Fruit fly (Drosophila melanogaster): ENCODE data around the gene CG5787.

Gene CG5787

DNA sequence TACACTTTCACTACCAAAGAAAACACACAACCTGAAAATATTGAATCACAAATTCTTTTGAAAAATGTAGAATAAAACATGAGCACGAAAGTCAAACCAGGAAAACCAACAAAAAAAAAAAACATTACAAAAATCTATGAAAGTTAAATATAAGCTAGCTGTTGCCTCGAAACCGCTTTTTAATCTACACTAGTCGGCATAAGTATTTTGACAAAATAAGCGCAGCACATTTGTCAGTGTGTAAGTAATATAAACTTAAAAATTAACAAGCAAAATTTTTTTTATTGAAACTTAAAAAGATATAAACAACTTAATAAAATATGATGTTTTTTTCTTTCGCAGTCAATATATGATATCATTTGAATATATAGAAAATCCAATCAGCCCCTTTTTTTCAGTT is at the start of gene CG5787:
Gene CG5787, minus strand, starts transcription at position 101 of the 400 bp plus-strand sequence.
- no peak for TF ChIP-seq EcR (GFP tag; optimal IDR thresholded peaks at IDR 0.05)
- TF ChIP-seq CG8478 (optimal IDR thresholded peaks at IDR 0.05) = no peak
- TF ChIP-seq Dll (optimal IDR thresholded peaks at IDR 0.05) = no peak
- no peak for TF ChIP-seq pan (optimal IDR thresholded peaks at IDR 0.05)
- no peak for TF ChIP-seq psq (optimal IDR thresholded peaks at IDR 0.05)
- no peak for TF ChIP-seq usp (GFP tag; optimal IDR thresholded peaks at IDR 0.05)

- TF ChIP-seq EcR (GFP tag; optimal IDR thresholded peaks at IDR 0.05) = no peak
- TF ChIP-seq pan (optimal IDR thresholded peaks at IDR 0.05) = no peak
- TF ChIP-seq Dll (optimal IDR thresholded peaks at IDR 0.05) = no peak
- TF ChIP-seq CG8478 (optimal IDR thresholded peaks at IDR 0.05) = no peak
- no peak for TF ChIP-seq psq (optimal IDR thresholded peaks at IDR 0.05)
- TF ChIP-seq usp (GFP tag; optimal IDR thresholded peaks at IDR 0.05) = no peak
Measured at dm6 chr2L:12761740-12762139, 49.0 kb upstream of the CG5787 start, which contains the start of gene CG15483. Gene CG15483 (minus strand): TSS chr2L:12761840.

DNA sequence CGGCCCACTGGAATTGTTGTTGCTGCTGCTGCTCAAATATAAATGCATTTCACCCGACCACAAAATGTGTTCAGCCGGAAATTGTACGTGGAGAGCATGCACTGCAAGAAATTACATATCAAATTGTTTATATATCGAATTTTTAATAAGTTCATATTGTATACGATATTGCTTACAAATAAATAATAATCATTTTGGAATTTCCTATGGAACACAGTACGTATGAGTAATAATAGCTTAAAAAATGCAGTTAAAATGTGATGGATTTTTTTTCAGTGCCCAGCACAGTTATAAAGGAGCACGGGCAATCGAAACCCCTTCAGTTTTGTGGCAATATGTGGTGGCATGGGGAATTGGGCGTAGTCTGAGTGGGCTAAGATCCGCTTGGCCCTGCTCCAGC is 43.7 kb upstream of the CG5787 start:
- TF ChIP-seq EcR (GFP tag; optimal IDR thresholded peaks at IDR 0.05) (no peak), CG8478 (optimal IDR thresholded peaks at IDR 0.05) (no peak), Dll (optimal IDR thresholded peaks at IDR 0.05) (no peak), pan (optimal IDR thresholded peaks at IDR 0.05) (no peak), usp (GFP tag; optimal IDR thresholded peaks at IDR 0.05) (no peak), psq (optimal IDR thresholded peaks at IDR 0.05) (no peak)

DNA sequence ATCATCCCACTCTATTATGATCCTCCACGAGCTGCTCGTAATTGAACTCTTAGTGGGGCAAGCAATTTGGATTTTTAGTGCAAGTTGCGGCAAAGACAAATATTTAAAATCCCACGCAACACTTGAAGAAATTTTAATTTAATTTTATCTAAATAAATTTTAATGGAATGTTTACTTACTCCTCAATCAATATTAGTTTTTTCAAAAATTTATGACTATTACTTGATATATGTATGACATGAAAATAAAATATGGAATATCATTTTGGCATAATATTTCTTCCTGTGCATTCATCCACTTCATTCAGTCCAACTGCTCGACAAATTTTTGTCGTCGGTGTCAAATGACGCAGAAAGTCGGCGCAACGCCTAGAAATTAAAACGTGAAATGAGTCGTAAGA is 37.3 kb upstream of the CG5787 start:
- TF ChIP-seq Dll (optimal IDR thresholded peaks at IDR 0.05) (no peak), pan (optimal IDR thresholded peaks at IDR 0.05) (no peak), CG8478 (optimal IDR thresholded peaks at IDR 0.05) (no peak), EcR (GFP tag; optimal IDR thresholded peaks at IDR 0.05) (no peak), usp (GFP tag; optimal IDR thresholded peaks at IDR 0.05) (no peak), psq (optimal IDR thresholded peaks at IDR 0.05) (no peak)

- no peak for TF ChIP-seq pan (optimal IDR thresholded peaks at IDR 0.05)
- TF ChIP-seq Dll (optimal IDR thresholded peaks at IDR 0.05) = no peak
- TF ChIP-seq CG8478 (optimal IDR thresholded peaks at IDR 0.05) = no peak
- TF ChIP-seq usp (GFP tag; optimal IDR thresholded peaks at IDR 0.05) = no peak
- no peak for TF ChIP-seq psq (optimal IDR thresholded peaks at IDR 0.05)
- TF ChIP-seq EcR (GFP tag; optimal IDR thresholded peaks at IDR 0.05) = no peak
Measured at dm6 chr2L:12721794-12722315, 9.1 kb upstream of the CG5787 start, which contains the start of gene Pih1D1. Gene Pih1D1 (minus strand): TSS chr2L:12721843.

DNA sequence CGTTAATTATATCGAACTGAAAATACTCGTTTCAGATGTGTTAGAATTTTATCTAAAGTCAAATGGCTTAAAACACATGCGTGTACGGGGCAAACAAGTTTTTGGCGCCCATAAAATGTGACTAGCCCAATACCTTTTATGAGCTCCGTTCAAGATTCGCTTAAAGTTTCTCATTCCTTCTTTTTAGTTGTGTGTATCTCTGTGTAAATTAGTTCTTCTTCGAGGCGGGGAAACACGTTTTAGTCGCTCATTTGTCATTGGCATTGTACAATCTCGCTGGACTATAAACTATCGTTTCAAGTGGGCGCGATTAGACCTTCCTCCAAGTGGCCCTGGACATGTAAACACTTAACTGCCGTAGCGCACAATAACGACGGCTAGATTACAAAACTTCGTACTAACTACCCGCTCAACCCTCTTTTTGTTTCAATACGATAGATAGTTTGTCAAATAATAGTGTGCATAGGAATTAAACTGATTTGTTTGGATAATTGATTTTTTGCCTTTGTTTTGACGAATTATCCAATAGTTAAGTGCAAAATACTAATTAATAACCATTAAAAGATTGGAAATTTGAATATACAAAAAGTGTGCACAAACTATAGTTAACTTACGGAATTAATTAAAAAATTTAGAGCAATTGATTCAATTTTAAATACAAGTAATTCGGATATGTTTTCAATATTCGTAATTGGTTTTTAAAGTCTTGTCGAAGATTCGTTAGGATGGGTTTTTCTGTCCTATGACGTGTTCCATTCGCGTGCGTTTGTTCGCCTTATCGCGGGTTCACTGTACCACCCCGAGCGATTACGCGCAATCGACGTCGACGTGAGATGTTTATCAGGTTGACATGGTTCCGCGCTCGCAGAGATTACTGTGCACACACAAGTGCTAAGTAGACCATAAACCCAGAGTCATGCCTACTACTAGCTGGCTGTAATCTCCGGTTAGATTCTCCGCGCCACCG is 8.0 kb upstream of the CG5787 start:
- TF ChIP-seq CG8478 (optimal IDR thresholded peaks at IDR 0.05) (no peak), psq (optimal IDR thresholded peaks at IDR 0.05) (no peak), EcR (GFP tag; optimal IDR thresholded peaks at IDR 0.05) (no peak), pan (optimal IDR thresholded peaks at IDR 0.05) (no peak), usp (GFP tag; optimal IDR thresholded peaks at IDR 0.05) (no peak), Dll (optimal IDR thresholded peaks at IDR 0.05) (no peak)

DNA sequence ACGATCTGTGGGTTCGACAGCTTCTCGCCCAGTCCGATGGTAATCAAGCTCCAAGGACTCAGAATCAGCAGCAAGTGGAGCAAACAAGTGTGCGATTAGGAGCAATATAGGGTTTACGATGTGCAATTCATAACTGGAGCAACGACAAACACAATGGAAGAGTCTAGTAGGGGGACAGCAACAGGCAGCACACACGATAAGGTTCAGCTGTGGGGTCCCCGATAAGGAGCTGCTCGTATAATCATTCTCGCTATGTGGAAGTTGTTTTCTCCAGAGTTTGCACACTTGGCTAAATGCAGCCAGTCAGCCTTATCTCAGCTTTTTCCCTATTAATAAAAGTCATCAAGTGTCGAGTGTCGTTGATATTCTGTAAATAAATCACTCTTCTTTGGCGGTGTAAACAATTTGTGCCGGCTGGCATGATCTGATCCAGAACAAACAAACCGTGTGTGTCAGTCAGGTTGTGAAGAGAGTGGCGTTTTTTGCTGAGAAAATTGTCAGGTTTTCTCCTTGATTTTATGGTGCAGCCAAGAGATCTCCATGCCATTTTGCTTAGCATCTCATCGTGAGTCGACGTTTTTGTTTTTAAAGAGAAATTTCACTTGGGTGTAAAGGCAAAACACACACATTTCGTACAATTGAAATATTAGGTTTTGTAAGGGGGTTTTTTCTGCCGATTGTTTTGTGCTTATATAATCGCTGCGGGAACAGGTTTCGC is 7.1 kb upstream of the CG5787 start:
- no peak for TF ChIP-seq pan (optimal IDR thresholded peaks at IDR 0.05)
- TF ChIP-seq psq (optimal IDR thresholded peaks at IDR 0.05) = no peak
- no peak for TF ChIP-seq EcR (GFP tag; optimal IDR thresholded peaks at IDR 0.05)
- TF ChIP-seq Dll (optimal IDR thresholded peaks at IDR 0.05) = no peak

DNA sequence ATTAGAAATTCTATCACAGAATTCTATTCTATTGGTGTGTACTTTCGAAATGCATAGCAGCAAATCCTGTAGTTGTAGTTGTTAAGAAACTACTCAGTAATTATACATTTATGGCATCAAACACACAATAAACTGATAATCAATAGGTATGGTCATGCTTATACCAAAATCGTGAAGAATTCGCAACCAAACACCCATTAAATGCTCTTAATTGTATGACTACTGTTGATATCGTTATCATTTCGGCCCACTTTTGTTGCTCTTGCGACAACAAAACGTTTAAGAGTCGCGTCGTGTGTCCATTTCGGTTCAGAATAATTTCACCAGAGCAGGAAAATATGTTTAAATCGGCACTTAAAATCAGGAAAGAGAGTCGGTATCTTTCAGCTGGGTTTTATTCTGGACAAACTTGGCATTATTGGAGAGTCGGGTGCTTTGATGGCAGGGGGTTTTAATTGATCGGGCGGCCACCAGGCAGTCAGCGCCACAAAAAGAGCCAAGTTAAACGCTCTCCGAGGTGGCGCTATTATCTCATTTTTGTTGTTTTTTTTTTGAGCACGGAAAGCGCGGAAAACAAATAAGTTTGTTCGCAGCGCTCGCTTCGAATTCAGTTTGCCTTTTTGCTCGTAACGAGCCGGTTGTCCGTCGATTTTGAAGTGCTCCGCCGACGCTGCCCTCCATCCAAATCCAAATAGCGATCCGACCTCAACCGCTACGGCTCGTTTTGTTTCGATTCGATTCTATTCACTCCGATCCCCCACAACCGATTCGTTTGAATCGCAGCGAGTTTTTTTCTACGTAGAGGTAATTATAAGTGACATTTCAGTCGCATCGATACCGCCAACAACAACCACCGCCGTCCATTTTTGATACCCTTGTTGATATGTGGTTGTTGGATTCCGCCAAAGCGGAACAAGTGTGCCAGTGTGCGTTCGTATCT is 6.0 kb upstream of the CG5787 start, which contains the start of gene MRP:
Gene MRP, plus strand, starts transcription at position 609 of the 940 bp plus-strand sequence.
- no peak for TF ChIP-seq pan (optimal IDR thresholded peaks at IDR 0.05)
- no peak for TF ChIP-seq EcR (GFP tag; optimal IDR thresholded peaks at IDR 0.05)
- TF ChIP-seq Dll (optimal IDR thresholded peaks at IDR 0.05) = no peak
- TF ChIP-seq usp (GFP tag; optimal IDR thresholded peaks at IDR 0.05) = no peak
- no peak for TF ChIP-seq CG8478 (optimal IDR thresholded peaks at IDR 0.05)
- no peak for TF ChIP-seq psq (optimal IDR thresholded peaks at IDR 0.05)

dm6 chr2L:12712255-12712654 is 497 bp downstream of the CG5787 start:
- no peak for TF ChIP-seq pan (optimal IDR thresholded peaks at IDR 0.05)

DNA sequence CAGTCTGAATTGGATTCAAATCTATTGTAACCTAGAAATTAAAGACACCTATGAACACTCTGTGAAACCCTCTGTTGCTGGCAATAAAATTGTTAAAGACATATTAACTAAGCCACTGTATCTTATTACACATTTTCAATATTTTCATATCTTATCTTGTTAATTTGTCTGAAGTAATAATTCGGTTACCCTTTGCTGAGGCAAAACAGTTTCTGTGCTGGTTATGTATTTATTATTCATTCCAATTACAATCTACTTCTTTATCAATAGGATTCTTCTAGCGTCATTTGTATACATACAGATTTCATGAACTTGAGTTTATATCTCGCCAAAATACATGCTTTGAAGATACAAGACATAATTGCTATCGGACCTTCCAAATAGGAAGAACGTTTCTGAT is 4.2 kb downstream of the CG5787 start:
- TF ChIP-seq CG8478 (optimal IDR thresholded peaks at IDR 0.05) (no peak), pan (optimal IDR thresholded peaks at IDR 0.05) (no peak), EcR (GFP tag; optimal IDR thresholded peaks at IDR 0.05) (no peak), Dll (optimal IDR thresholded peaks at IDR 0.05) (no peak), usp (GFP tag; optimal IDR thresholded peaks at IDR 0.05) (no peak), psq (optimal IDR thresholded peaks at IDR 0.05) (no peak)

dm6 chr2L:12707540-12707939 is 5.2 kb downstream of the CG5787 start, which contains the start of the genes CG6180 and CG15484:
Gene CG6180 (plus strand): TSS chr2L:12707661.
Gene CG15484 (minus strand): TSS chr2L:12707711.
- TF ChIP-seq EcR (GFP tag; optimal IDR thresholded peaks at IDR 0.05) = no peak

All from whole organism.